Fruit fly (Drosophila melanogaster) whole organism, embryonic: Measurements from ENCODE around the gene Scr.

Experiments used
- Atf6 ChIP-seq: fragments of 200-800 bp; sonication (Bioruptor generic); IDR thresholded peaks from 2 replicates; pipeline ENCODE4 v1.3.6; 2022; ENCODE audit warnings: missing biosample characterization, missing genetic modification characterization
- Bgb ChIP-seq: fragments of 200-800 bp; sonication (Bioruptor generic); IDR thresholded peaks from 2 replicates; pipeline ENCODE4 v1.3.6; 2022; ENCODE audit warnings: missing biosample characterization, missing genetic modification characterization; ENCODE audit not compliant: partially characterized antibody
- CG1024 ChIP-seq: fragments of 200-800 bp; sonication (Bioruptor generic); IDR thresholded peaks from 2 replicates; pipeline ENCODE4 v1.3.6; 2022; ENCODE audit warnings: missing biosample characterization, missing genetic modification characterization
- CG10267 ChIP-seq: fragments of 200-800 bp; sonication (Bioruptor generic); optimal IDR thresholded peaks from 2 replicates; lab custom pipeline; 2018; ENCODE audit warnings: missing biosample characterization, mild to moderate bottlenecking, missing genetic modification characterization, moderate library complexity
- CG10979 ChIP-seq: fragments of 200-800 bp; sonication (Bioruptor generic); optimal IDR thresholded peaks from 2 replicates; lab custom pipeline; 2018; ENCODE audit warnings: missing biosample characterization, mild to moderate bottlenecking, missing genetic modification characterization, moderate library complexity
- CG11085 ChIP-seq: fragments of 200-800 bp; sonication (Bioruptor generic); IDR thresholded peaks from 2 replicates; pipeline ENCODE4 v1.3.6; 2022; ENCODE audit warnings: missing biosample characterization, missing genetic modification characterization
- CG13123 ChIP-seq: fragments of 200-800 bp; sonication (Bioruptor generic); optimal IDR thresholded peaks from 2 replicates; lab custom pipeline; 2016; ENCODE audit warnings: missing biosample characterization, missing genetic modification characterization
- CG1832 ChIP-seq: fragments of 200-800 bp; sonication (Bioruptor generic); optimal IDR thresholded peaks from 2 replicates; lab custom pipeline; 2017; ENCODE audit warnings: missing biosample characterization, mild to moderate bottlenecking, missing genetic modification characterization, inconsistent platforms
- CG2199 ChIP-seq: fragments of 200-800 bp; sonication (Bioruptor generic); IDR thresholded peaks from 3 replicates; pipeline ENCODE4 v1.3.6; 2022; ENCODE audit warnings: missing biosample characterization, missing genetic modification characterization
- CG2712 ChIP-seq: fragments of 200-800 bp; optimal IDR thresholded peaks from 3 replicates; lab custom pipeline; 2019; ENCODE audit warnings: missing biosample characterization, mild to moderate bottlenecking, missing genetic modification characterization, moderate library complexity
- CG3281 ChIP-seq: fragments of 200-800 bp; sonication (Bioruptor generic); optimal IDR thresholded peaks from 3 replicates; lab custom pipeline; 2017; ENCODE audit warnings: missing biosample characterization, mild to moderate bottlenecking, missing genetic modification characterization
- CG6175 ChIP-seq: fragments of 200-800 bp; sonication (Bioruptor generic); IDR thresholded peaks from 3 replicates; pipeline ENCODE4 v1.3.6; 2022; ENCODE audit warnings: missing biosample characterization, missing genetic modification characterization
- CG6272 ChIP-seq: fragments of 200-800 bp; sonication (Bioruptor generic); IDR thresholded peaks from 2 replicates; pipeline ENCODE4 v1.3.6; 2022; ENCODE audit warnings: missing biosample characterization, missing genetic modification characterization
- CG7786 ChIP-seq: fragments of 200-800 bp; sonication (Bioruptor generic); optimal IDR thresholded peaks from 2 replicates; lab custom pipeline; 2016; ENCODE audit warnings: missing biosample characterization, missing genetic modification characterization
- CG7928 ChIP-seq: fragments of 200-800 bp; sonication (Bioruptor generic); optimal IDR thresholded peaks from 2 replicates; lab custom pipeline; 2017; ENCODE audit warnings: missing biosample characterization, mild to moderate bottlenecking, missing genetic modification characterization
- CG8281 ChIP-seq: fragments of 200-800 bp; sonication (Bioruptor generic); optimal IDR thresholded peaks from 2 replicates; lab custom pipeline; 2018; ENCODE audit warnings: missing biosample characterization, mild to moderate bottlenecking, missing genetic modification characterization, moderate library complexity
- CG9727 ChIP-seq: fragments of 200-800 bp; sonication (Bioruptor generic); optimal IDR thresholded peaks from 3 replicates; lab custom pipeline; 2017; ENCODE audit warnings: missing biosample characterization, mild to moderate bottlenecking, missing genetic modification characterization
- D ChIP-seq, 2 experiments: fragments of 200-800 bp in 1 of 2; fragments of >200 bp in 1 of 2; sonication (Bioruptor generic) in 1 of 2; optimal IDR thresholded peaks; 2 replicates in 1 of 2; 3 replicates in 1 of 2; lab custom pipeline; 2017; ENCODE audit warnings: mild to moderate bottlenecking in 1 of 2, missing biosample characterization in 1 of 2, missing genetic modification characterization in 1 of 2, missing genetic modification reagents in 1 of 2
- D19B ChIP-seq: fragments of 200-800 bp; sonication (Bioruptor generic); optimal IDR thresholded peaks from 2 replicates; lab custom pipeline; 2017; ENCODE audit warnings: missing biosample characterization, mild to moderate bottlenecking, missing genetic modification characterization
- Dek ChIP-seq: fragments of 200-800 bp; sonication (Bioruptor generic); optimal IDR thresholded peaks from 3 replicates; lab custom pipeline; 2019; ENCODE audit warnings: missing biosample characterization, mild to moderate bottlenecking, missing genetic modification characterization, moderate library complexity
- Dfd ChIP-seq, 2 experiments: fragments of >200 bp; optimal IDR thresholded peaks; 2 replicates each; lab custom pipeline; 2017; ENCODE audit warnings: missing biosample characterization in 2 of 2, missing genetic modification characterization in 2 of 2
- Dip3 ChIP-seq: fragments of 200-800 bp; sonication (Bioruptor generic); optimal IDR thresholded peaks from 3 replicates; lab custom pipeline; 2016; ENCODE audit warnings: missing biosample characterization, missing genetic modification characterization
- Doc2 ChIP-seq: fragments of 200-800 bp; sonication (Bioruptor generic); IDR thresholded peaks from 2 replicates; pipeline ENCODE4 v1.3.6; 2022; ENCODE audit warnings: missing biosample characterization, missing genetic modification characterization
- Doc3 ChIP-seq: fragments of 200-800 bp; sonication (Bioruptor generic); IDR thresholded peaks from 3 replicates; pipeline ENCODE4 v1.3.6; 2022; ENCODE audit warnings: missing biosample characterization, missing genetic modification characterization; ENCODE audit not compliant: partially characterized antibody
- Dp ChIP-seq: fragments of 200-800 bp; sonication (Bioruptor generic); optimal IDR thresholded peaks from 2 replicates; lab custom pipeline; 2018; ENCODE audit warnings: missing biosample characterization, mild to moderate bottlenecking, missing genetic modification characterization, moderate library complexity
- Hey ChIP-seq: fragments of 200-800 bp; sonication (Bioruptor generic); optimal IDR thresholded peaks from 3 replicates; lab custom pipeline; 2018; ENCODE audit warnings: missing biosample characterization, mild to moderate bottlenecking, missing genetic modification characterization
- Hmr ChIP-seq: fragments of 200-800 bp; sonication (Bioruptor generic); optimal IDR thresholded peaks from 3 replicates; lab custom pipeline; 2017; ENCODE audit warnings: mild to moderate bottlenecking, missing biosample characterization, missing genetic modification reagents, missing genetic modification characterization
- Hr3 ChIP-seq: fragments of 200-800 bp; sonication (Bioruptor generic); optimal IDR thresholded peaks from 3 replicates; lab custom pipeline; 2016; ENCODE audit warnings: missing biosample characterization, missing genetic modification characterization
- NK7.1 ChIP-seq: fragments of 200-800 bp; sonication (Bioruptor generic); optimal IDR thresholded peaks from 3 replicates; lab custom pipeline; 2016; ENCODE audit warnings: missing biosample characterization, missing genetic modification characterization
- Neu2 ChIP-seq: fragments of 200-800 bp; sonication (Bioruptor generic); optimal IDR thresholded peaks from 3 replicates; lab custom pipeline; 2016; ENCODE audit warnings: missing biosample characterization, missing genetic modification characterization, borderline replicate concordance
- Nf-YC ChIP-seq: fragments of 200-800 bp; optimal IDR thresholded peaks from 3 replicates; lab custom pipeline; 2019; ENCODE audit warnings: missing biosample characterization, mild to moderate bottlenecking, missing genetic modification characterization, moderate library complexity
- Sry-δ ChIP-seq: fragments of 200-800 bp; sonication (Bioruptor generic); optimal IDR thresholded peaks from 2 replicates; lab custom pipeline; 2016; ENCODE audit warnings: missing biosample characterization, missing genetic modification characterization
- btn ChIP-seq: fragments of 200-800 bp; sonication (Bioruptor generic); optimal IDR thresholded peaks from 2 replicates; lab custom pipeline; 2016; ENCODE audit warnings: missing biosample characterization, missing genetic modification characterization
- cg ChIP-seq: fragments of 200-800 bp; sonication (Bioruptor generic); optimal IDR thresholded peaks from 3 replicates; lab custom pipeline; 2019; ENCODE audit warnings: missing biosample characterization, mild to moderate bottlenecking, missing genetic modification characterization, moderate library complexity
- ci ChIP-seq: fragments of 200-800 bp; sonication (Bioruptor generic); IDR thresholded peaks from 3 replicates; pipeline ENCODE4 v1.3.6; 2022; ENCODE audit warnings: missing biosample characterization, missing genetic modification characterization
- dm ChIP-seq: fragments of 200-800 bp; sonication (Bioruptor generic); optimal IDR thresholded peaks from 3 replicates; lab custom pipeline; 2016; ENCODE audit warnings: missing biosample characterization, missing genetic modification characterization
- exex ChIP-seq: fragments of 200-800 bp; sonication (Bioruptor generic); optimal IDR thresholded peaks from 4 replicates; lab custom pipeline; 2018; ENCODE audit warnings: missing biosample characterization, mild to moderate bottlenecking, missing genetic modification characterization, moderate library complexity
- eyg ChIP-seq: fragments of 200-800 bp; sonication (Bioruptor generic); optimal IDR thresholded peaks from 3 replicates; lab custom pipeline; 2016; ENCODE audit warnings: missing biosample characterization, missing genetic modification characterization
- gcm2 ChIP-seq: fragments of 200-800 bp; sonication (Bioruptor generic); optimal IDR thresholded peaks from 2 replicates; lab custom pipeline; 2016; ENCODE audit warnings: missing biosample characterization, missing genetic modification characterization
- gfzf ChIP-seq: fragments of 200-800 bp; sonication (Bioruptor generic); optimal IDR thresholded peaks from 2 replicates; lab custom pipeline; 2016; ENCODE audit warnings: missing biosample characterization, mild to moderate bottlenecking, missing genetic modification characterization, moderate library complexity
- gt ChIP-seq: fragments of 200-800 bp; sonication (Bioruptor generic); IDR thresholded peaks from 2 replicates; pipeline ENCODE4 v1.3.6; 2022; ENCODE audit warnings: missing biosample characterization, missing genetic modification characterization
- nerfin-1 ChIP-seq: fragments of 200-800 bp; sonication (Bioruptor generic); optimal IDR thresholded peaks from 3 replicates; lab custom pipeline; 2019; ENCODE audit warnings: missing biosample characterization, mild to moderate bottlenecking, missing genetic modification characterization, moderate library complexity
- odd ChIP-seq: fragments of 200-800 bp; sonication (Bioruptor generic); optimal IDR thresholded peaks from 2 replicates; lab custom pipeline; 2017; ENCODE audit warnings: missing biosample characterization, mild to moderate bottlenecking, missing genetic modification characterization
- prd ChIP-seq, 3 experiments: fragments of >200 bp in 2 of 3; fragments of 200-800 bp in 1 of 3; sonication (Bioruptor generic) in 1 of 3; optimal IDR thresholded peaks in 2 of 3; IDR thresholded peaks in 1 of 3; 2 replicates in 2 of 3; 3 replicates in 1 of 3; pipeline versions ENCODE4 v1.3.6 to Lab custom; 2017 to 2022; ENCODE audit warnings: missing biosample characterization in 1 of 3, missing genetic modification characterization in 1 of 3
- ranshi ChIP-seq: fragments of 200-800 bp; sonication (Bioruptor generic); IDR thresholded peaks from 2 replicates; pipeline ENCODE4 v1.3.6; 2022; ENCODE audit warnings: missing biosample characterization, missing genetic modification characterization
- sens ChIP-seq: fragments of 200-800 bp; sonication (Bioruptor generic); peaks from one replicate; lab custom pipeline; 2016; ENCODE audit warnings: missing biosample characterization, missing genetic modification characterization
- sima ChIP-seq: fragments of 200-800 bp; sonication (Bioruptor generic); optimal IDR thresholded peaks from 2 replicates; lab custom pipeline; 2016; ENCODE audit warnings: missing biosample characterization, missing genetic modification characterization
- tup ChIP-seq: fragments of 200-800 bp; sonication (Bioruptor generic); optimal IDR thresholded peaks from 2 replicates; lab custom pipeline; 2016; ENCODE audit warnings: missing biosample characterization, mild to moderate bottlenecking, missing genetic modification characterization, moderate library complexity
- zen ChIP-seq: fragments of 200-800 bp; sonication (Bioruptor generic); optimal IDR thresholded peaks from 3 replicates; lab custom pipeline; 2018; ENCODE audit warnings: missing biosample characterization, mild to moderate bottlenecking, missing genetic modification characterization, moderate library complexity

Scr gene

DNA sequence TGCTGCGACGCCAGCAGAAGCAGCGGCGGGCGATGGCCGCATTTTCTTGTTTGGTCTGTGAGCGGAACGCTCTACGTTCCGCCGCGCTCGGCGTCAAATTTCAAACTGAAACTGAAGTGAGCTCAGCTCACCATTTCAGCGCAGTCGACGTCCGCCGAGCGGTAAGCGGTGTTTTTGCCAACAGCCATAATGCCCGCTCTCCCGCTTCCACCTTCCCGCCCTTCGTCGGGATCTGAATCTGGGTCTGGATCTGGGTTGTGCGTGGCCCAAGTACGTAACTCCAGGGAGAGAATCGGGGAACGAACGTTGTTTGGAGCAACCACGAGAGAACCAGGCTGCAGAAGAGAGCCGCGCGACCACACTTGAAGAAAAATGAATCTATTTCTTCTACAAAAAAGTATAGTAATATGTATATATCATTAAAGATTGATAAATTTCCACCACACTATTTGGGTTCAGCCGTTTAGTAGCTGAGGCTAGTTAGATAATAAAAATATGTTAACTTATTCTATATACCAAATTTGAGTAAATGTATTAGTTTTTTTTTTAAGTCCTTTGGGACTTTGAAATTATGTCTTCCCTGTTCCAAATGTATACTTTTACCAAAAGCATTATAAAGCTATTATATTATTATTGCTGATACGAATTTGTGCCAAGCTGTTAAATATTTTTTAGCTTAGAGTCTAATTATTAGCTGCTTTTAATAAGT, 33.4 kb downstream of the Scr start (continued):
- TF ChIP-seq Dek (tag; lab: Kevin White, UChicago), result no peak
- no peak for TF ChIP-seq btn
- TF ChIP-seq CG10979, result peak; percentile 62
- TF ChIP-seq sens (GFP tag; lab: Kevin White, UChicago), result peak; percentile 69
- no peak for TF ChIP-seq CG6175 (GFP tag; lab: Robert Waterston, UW)
- TF ChIP-seq eyg (GFP tag; lab: Kevin White, UChicago), result no peak
- peak; percentile 37 for TF ChIP-seq CG2712 (tag; lab: Kevin White, UChicago)
- no peak for TF ChIP-seq CG8281 (tag; lab: Kevin White, UChicago)
- TF ChIP-seq Dfd (GFP tag; optimal IDR thresholded peaks at IDR 0.05; lab: Kevin White, UChicago), result no peak
- TF ChIP-seq CG3281, result no peak
- no peak for TF ChIP-seq gt (GFP tag; lab: Robert Waterston, UW)
- no peak for TF ChIP-seq CG13123
- TF ChIP-seq CG6272 (GFP tag; lab: Robert Waterston, UW), result 0 out of 2 replicates have a peak, but pooled peaks have one; percentile 18
- TF ChIP-seq CG1024, result no peak
- TF ChIP-seq CG2199, result 0 out of 3 replicates have a peak, but pooled peaks have one; percentile 62
- no peak for TF ChIP-seq CG7928 (GFP tag; lab: Kevin White, UChicago)
- no peak for TF ChIP-seq tup (GFP tag; lab: Kevin White, UChicago)
- TF ChIP-seq Hr3, result no peak
- no peak for TF ChIP-seq sima (GFP tag; lab: Kevin White, UChicago)
- no peak for TF ChIP-seq ranshi (GFP tag; lab: Robert Waterston, UW)
- no peak for TF ChIP-seq Nf-YC (tag; lab: Kevin White, UChicago)
- TF ChIP-seq Hmr (GFP tag; lab: Kevin White, UChicago), result no peak
- no peak for TF ChIP-seq cg (GFP tag; lab: Kevin White, UChicago)
- no peak for TF ChIP-seq CG7786 (GFP tag; lab: Kevin White, UChicago)
- no peak for TF ChIP-seq gcm2
- no peak for TF ChIP-seq Dip3
- no peak for TF ChIP-seq Doc2
- TF ChIP-seq D (optimal IDR thresholded peaks at IDR 0.05; lab: Kevin White, UChicago), result no peak
- no peak for TF ChIP-seq D (GFP tag; optimal IDR thresholded peaks at IDR 0.05; lab: Kevin White, UChicago)
- peak; percentile 2 for TF ChIP-seq dm (GFP tag; lab: Kevin White, UChicago)
- no peak for TF ChIP-seq D19B (GFP tag; lab: Kevin White, UChicago)
- no peak for TF ChIP-seq CG1832
- TF ChIP-seq Doc3, result no peak
- TF ChIP-seq Neu2 (GFP tag; lab: Kevin White, UChicago), result no peak
- peak; percentile 64; the same call in 2 of the 3 replicates for TF ChIP-seq ci (GFP tag; lab: Robert Waterston, UW)
- TF ChIP-seq nerfin-1 (tag; lab: Kevin White, UChicago), result peak; percentile 35
- TF ChIP-seq zen (tag; lab: Kevin White, UChicago), result peak; percentile 31
- TF ChIP-seq Dp, result no peak
- TF ChIP-seq Sry-δ (GFP tag; lab: Kevin White, UChicago), result no peak
- peak; percentile 49; the same call in 1 of the 2 replicates for TF ChIP-seq Bgb (GFP tag; lab: Robert Waterston, UW)
- TF ChIP-seq NK7.1 (GFP tag; lab: Kevin White, UChicago), result no peak
- peak; percentile 60 for TF ChIP-seq CG9727 (GFP tag; lab: Kevin White, UChicago)
- TF ChIP-seq Atf6 (GFP tag; lab: Robert Waterston, UW), result no peak
- peak; percentile 26 for TF ChIP-seq CG10267 (tag; lab: Kevin White, UChicago)
- no peak for TF ChIP-seq exex (tag; lab: Kevin White, UChicago)
- TF ChIP-seq prd (optimal IDR thresholded peaks at IDR 0.05; lab: Kevin White, UChicago), result no peak
- peak; percentile 5; the same call in 1 of the 3 replicates for TF ChIP-seq prd (GFP tag; IDR thresholded peaks at IDR 0.05; lab: Robert Waterston, UW)
- no peak for TF ChIP-seq Hey (tag; lab: Kevin White, UChicago)
- no peak for TF ChIP-seq gfzf (GFP tag; lab: Kevin White, UChicago)
- TF ChIP-seq CG11085 (GFP tag; lab: Robert Waterston, UW), result no peak
- TF ChIP-seq odd (GFP tag; lab: Kevin White, UChicago), result no peak
